Worm (Caenorhabditis elegans) whole organism, L4 larva: ENCODE measurements around the gene srab-24.

Source experiments
- Y75B8A.6 ChIP-seq: fragments of 200-800 bp; sonication (Bioruptor generic); IDR thresholded peaks from 2 replicates; pipeline ENCODE4 v1.3.6; 2022; ENCODE audit warnings: missing genetic modification reagents, missing genetic modification characterization, missing compliant biosample characterization
- ZK337.2 ChIP-seq: fragments of 200-800 bp; sonication (Bioruptor generic); IDR thresholded peaks from 2 replicates; pipeline ENCODE4 v1.3.6; 2022; ENCODE audit warnings: missing genetic modification reagents, missing genetic modification characterization, missing compliant biosample characterization
- attf-4 ChIP-seq: sonication (generic microtip); optimal IDR thresholded peaks from 3 replicates; lab custom pipeline; 2017; ENCODE audit warnings: missing biosample characterization, missing genetic modification characterization
- duxl-1 ChIP-seq: sonication (generic microtip); optimal IDR thresholded peaks from 2 replicates; lab custom pipeline; 2016; ENCODE audit warnings: mild to moderate bottlenecking, missing genetic modification characterization, moderate library complexity, missing compliant biosample characterization; ENCODE audit not compliant: poor library complexity
- lin-15B ChIP-seq: fragments of 150-350 bp; sonication (generic microtip); optimal IDR thresholded peaks from 3 replicates; lab custom pipeline; 2014; ENCODE audit warnings: missing biosample characterization, missing genetic modification characterization
- lin-38 ChIP-seq: fragments of 200-800 bp; sonication (Bioruptor generic); IDR thresholded peaks from 2 replicates; pipeline ENCODE4 v1.3.6; 2022; ENCODE audit warnings: missing genetic modification reagents, missing genetic modification characterization, missing compliant biosample characterization
- lin-39 ChIP-seq: fragments of 150-350 bp; optimal IDR thresholded peaks from 2 replicates; lab custom pipeline; 2014; ENCODE audit warnings: missing biosample characterization, missing genetic modification reagents, missing genetic modification characterization
- lsy-2 ChIP-seq, 2 experiments: fragments of 150-350 bp in 1 of 2; sonication (generic microtip) in 1 of 2; optimal IDR thresholded peaks; 2 replicates each; lab custom pipeline; 2014 to 2017; ENCODE audit warnings: missing biosample characterization in 2 of 2, missing genetic modification characterization in 2 of 2
- mdl-1 ChIP-seq, 2 experiments: fragments of 150-350 bp in 1 of 2; sonication (generic microtip) in 1 of 2; optimal IDR thresholded peaks; 2 replicates each; lab custom pipeline; 2014 to 2017; ENCODE audit warnings: missing biosample characterization in 2 of 2, missing genetic modification characterization in 2 of 2
- nhr-10 ChIP-seq: fragments of 150-350 bp; optimal IDR thresholded peaks from 2 replicates; lab custom pipeline; 2014; ENCODE audit warnings: missing biosample characterization, missing genetic modification characterization
- nhr-28 ChIP-seq: fragments of 150-350 bp; optimal IDR thresholded peaks from 2 replicates; lab custom pipeline; 2014; ENCODE audit warnings: missing biosample characterization, missing genetic modification characterization
- nhr-77 ChIP-seq: fragments of 150-350 bp; optimal IDR thresholded peaks from 2 replicates; lab custom pipeline; 2014; ENCODE audit warnings: missing biosample characterization, missing genetic modification characterization

- no peak for TF ChIP-seq Y75B8A.6 (GFP tag; lab: Robert Waterston, UW)
- TF ChIP-seq nhr-28 (tag; lab: Kevin White, UChicago) = no peak
- no peak for TF ChIP-seq lsy-2 (tag; optimal IDR thresholded peaks at IDR 0.05; lab: Kevin White, UChicago)
- TF ChIP-seq lin-39 (tag; lab: Kevin White, UChicago) = no peak
- no peak for TF ChIP-seq nhr-10 (tag; lab: Kevin White, UChicago)
- TF ChIP-seq duxl-1 (tag; lab: Kevin White, UChicago) = no peak
- TF ChIP-seq mdl-1 (tag; optimal IDR thresholded peaks at IDR 0.05; lab: Kevin White, UChicago) = no peak
- TF ChIP-seq ZK337.2 (GFP tag; lab: Robert Waterston, UW) = no peak
- TF ChIP-seq nhr-77 = no peak
- TF ChIP-seq lin-38 (GFP tag; lab: Robert Waterston, UW) = no peak
- no peak for TF ChIP-seq attf-4 (tag; lab: Kevin White, UChicago)
- no peak for TF ChIP-seq lin-15B (tag; lab: Kevin White, UChicago)
Observed at ce11 chrIV:14269932-14270331, 19.9 kb upstream of the srab-24 start.
